Fruit fly (Drosophila melanogaster) S2 (cell line): ENCODE measurements around the gene Usp2.

Source experiments
- CG8478 ChIP-seq: fragments of >200 bp; optimal IDR thresholded peaks from 2 replicates; lab custom pipeline; 2018
- CTCF ChIP-seq, 2 experiments: fragments of >200 bp; optimal IDR thresholded peaks; 2 replicates each; lab custom pipeline; 2018

Usp2 gene

DNA sequence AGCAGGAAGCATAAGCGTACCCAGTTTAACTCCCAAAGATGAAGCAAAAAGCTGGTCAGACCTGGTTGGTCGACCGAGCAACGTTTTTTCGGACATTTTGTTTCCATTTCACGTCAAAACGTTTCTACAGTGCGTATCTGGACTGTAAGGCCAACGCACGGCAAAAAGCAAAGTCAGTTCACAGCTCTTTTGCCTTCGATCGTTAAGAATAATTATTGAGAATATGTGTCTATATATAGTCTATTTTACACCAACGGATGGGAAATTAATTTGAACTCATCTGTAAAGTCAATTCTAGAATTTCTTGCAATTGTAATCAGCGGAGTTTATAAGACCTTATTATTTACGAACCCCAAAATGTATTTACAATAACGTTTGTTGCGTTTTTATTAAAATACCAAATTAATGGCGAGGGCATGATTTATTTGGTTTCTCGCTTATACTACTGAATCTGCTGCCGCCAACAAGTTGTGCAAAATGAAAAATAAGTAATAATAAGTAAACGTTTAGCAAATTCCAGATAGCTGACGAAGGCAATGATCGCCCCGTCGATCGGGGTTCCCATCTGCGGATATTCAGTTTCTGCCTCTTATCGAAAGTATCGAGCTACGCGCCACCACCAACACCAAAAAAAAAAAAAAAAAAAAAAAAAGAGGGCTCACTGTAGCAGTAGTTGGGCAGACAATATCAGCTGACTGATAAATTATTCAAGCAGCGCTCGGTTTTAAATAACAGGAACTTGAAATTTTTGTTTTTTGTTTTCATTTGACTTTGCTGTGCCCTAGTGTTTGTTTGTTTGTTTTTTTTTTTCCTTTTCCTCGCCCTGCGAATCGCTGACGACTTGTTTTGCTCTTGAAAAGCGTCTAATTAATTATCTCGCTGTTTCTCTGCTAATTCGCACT, 22.3 kb downstream of the Usp2 start:
- TF ChIP-seq CTCF (optimal IDR thresholded peaks at IDR 0.05; lab: Kevin White, UChicago) (no peak), CG8478 (no peak)

dm6 chrX:22479207-22479820, 23.7 kb downstream of the Usp2 start:
- TF ChIP-seq CTCF (optimal IDR thresholded peaks at IDR 0.05; lab: Kevin White, UChicago) (no peak), CG8478 (no peak)

DNA sequence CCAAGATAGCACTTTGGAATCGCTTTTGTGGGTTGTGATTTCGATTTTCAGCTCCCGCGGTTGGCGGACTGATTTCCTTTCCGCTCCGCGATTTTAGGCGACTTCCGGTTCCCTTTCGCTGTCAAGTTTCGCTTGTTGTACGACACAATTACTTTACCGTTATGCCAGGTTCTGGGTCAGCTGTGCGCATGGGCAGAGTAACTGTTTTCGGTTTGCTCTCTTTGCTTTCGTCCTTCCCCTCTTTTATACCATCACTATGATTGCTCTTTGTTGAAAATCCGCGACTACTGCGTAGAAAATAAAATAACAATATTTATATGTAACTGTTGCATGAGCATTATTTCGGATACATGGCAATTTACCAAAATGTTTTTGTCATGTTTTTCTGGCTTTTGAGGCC, 25.0 kb downstream of the Usp2 start:
- TF ChIP-seq CTCF (optimal IDR thresholded peaks at IDR 0.05; lab: Kevin White, UChicago) (no peak), CG8478 (no peak)

dm6 chrX:22481131-22481530, 25.5 kb downstream of the Usp2 start:
- TF ChIP-seq CTCF (optimal IDR thresholded peaks at IDR 0.05; lab: Kevin White, UChicago) (no peak), CG8478 (no peak)

- TF ChIP-seq CTCF (optimal IDR thresholded peaks at IDR 0.05; lab: Kevin White, UChicago) (no peak), CG8478 (no peak)
Observed at dm6 chrX:22481860-22482544, 26.4 kb downstream of the Usp2 start, which contains the start of the genes Cp110 and CG12576. TSS of gene Cp110 (plus strand) at chrX:22482082. TSS of gene CG12576 (minus strand) at chrX:22482357.

DNA sequence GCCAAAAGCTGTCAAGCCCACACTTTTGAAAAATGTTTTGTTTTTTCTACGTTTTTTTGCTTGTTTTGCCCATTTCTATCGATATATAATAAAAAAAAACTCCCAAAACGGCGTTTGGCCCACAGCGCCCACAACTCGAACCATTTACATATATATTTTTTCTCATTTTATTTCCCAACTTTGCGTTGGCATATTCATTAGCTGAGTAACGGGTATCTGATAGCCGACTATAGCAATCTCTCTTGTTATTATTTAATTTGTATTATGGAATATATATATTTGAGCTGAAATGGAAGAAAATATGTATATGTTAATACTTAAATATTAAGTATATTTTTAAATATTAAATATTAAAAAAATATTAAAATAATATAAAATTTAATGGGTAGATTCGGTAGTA, 30.9 kb downstream of the Usp2 start:
- TF ChIP-seq CTCF (optimal IDR thresholded peaks at IDR 0.05; lab: Kevin White, UChicago) (no peak), CG8478 (no peak)

DNA sequence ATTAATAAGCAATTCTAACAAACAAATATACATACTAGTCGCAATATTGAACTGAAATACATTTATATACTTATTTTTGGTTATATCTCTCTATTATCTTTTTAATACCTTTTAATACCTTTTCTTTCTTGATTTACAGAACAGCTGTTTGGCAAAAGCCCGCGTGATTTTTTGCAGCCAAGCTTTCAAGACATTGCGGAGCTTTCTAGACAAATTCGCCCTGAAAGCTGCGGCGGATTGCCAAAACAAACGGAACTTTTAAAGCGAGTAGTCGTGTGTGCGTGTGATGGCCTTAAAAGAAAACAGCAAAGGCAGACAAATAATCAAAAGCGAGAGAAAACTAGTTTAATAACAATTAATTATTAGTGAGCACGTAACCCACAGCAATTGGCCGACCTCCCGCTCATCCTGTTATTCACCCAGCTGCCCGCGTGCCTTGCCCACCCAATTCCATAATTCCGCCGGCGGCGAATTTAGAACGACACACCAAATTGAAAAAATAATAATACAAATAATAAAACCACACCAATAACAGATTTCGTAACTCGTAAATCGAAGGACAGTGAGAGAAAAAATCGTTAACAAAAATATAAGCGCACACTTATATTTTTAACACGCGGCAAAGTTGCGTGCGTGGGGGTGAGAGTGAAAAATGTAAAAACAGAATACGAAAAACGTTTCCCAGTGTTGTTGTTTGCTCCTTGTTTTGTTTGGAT, 31.5 kb downstream of the Usp2 start:
- no peak for TF ChIP-seq CTCF (optimal IDR thresholded peaks at IDR 0.05; lab: Kevin White, UChicago)
- TF ChIP-seq CG8478 = no peak

dm6 chrX:22487667-22488593, 32.3 kb downstream of the Usp2 start:
- TF ChIP-seq CG8478 (no peak), CTCF (optimal IDR thresholded peaks at IDR 0.05; lab: Kevin White, UChicago) (no peak)

DNA sequence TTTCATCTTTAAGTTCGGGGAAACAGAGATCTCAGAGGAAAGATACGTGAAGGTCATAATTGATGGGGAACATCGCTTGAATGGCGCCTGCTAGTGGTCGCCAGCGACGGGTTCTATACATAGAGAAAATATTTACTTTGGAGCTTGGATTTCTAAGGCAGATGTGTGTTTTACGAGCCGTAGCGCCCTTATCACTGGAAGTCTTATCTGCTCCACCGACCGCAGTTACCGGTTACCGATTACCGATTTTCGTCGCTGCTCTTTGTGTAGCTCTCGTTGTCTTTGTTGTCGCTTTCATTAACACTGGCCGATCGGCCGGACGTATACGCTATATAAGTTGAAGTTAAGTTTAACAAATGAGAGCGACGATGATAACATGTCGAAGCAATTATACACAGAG, 35.0 kb downstream of the Usp2 start:
- TF ChIP-seq CG8478 (no peak), CTCF (optimal IDR thresholded peaks at IDR 0.05; lab: Kevin White, UChicago) (no peak)

dm6 chrX:22491028-22491769, 35.6 kb downstream of the Usp2 start:
- no peak for TF ChIP-seq CG8478
- no peak for TF ChIP-seq CTCF (optimal IDR thresholded peaks at IDR 0.05; lab: Kevin White, UChicago)

- no peak for TF ChIP-seq CTCF (optimal IDR thresholded peaks at IDR 0.05; lab: Kevin White, UChicago)
- no peak for TF ChIP-seq CG8478
Observed at dm6 chrX:22499557-22499956, 44.0 kb downstream of the Usp2 start.

dm6 chrX:22502225-22502624, 46.6 kb downstream of the Usp2 start:
- TF ChIP-seq CG8478 = no peak

dm6 chrX:22509085-22509484, 53.5 kb downstream of the Usp2 start:
- no peak for TF ChIP-seq CG8478
- no peak for TF ChIP-seq CTCF (optimal IDR thresholded peaks at IDR 0.05; lab: Kevin White, UChicago)

DNA sequence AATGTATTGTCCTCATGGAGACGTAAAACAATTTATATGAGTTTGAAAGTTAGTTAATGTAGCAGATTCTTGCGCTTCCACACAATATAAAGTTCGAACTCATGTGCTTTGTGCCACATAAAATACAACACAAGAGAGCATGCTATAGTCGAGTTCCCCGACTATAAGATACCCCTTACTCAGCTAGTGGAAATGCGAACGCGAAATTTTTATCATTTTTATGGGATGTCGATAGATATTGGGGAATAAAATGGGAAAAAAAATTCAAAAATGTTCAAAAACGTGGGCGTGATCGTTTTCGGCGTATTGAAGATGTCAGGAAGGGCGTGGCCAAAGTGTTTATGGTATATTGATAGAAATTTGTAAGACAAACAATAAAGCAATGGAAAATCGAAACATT, 55.2 kb downstream of the Usp2 start:
- TF ChIP-seq CG8478 (no peak), CTCF (optimal IDR thresholded peaks at IDR 0.05; lab: Kevin White, UChicago) (no peak)
